Worm (Caenorhabditis elegans) whole organism, young adult: ENCODE data around the gene catp-6.

ENCODE experiments used
- B0336.3 ChIP-seq: fragments of 200-800 bp; sonication (Bioruptor generic); IDR thresholded peaks from 2 replicates; pipeline ENCODE4 v1.3.6; 2022; ENCODE audit warnings: missing genetic modification characterization, missing compliant biosample characterization
- D2030.7 ChIP-seq: fragments of 200-800 bp; sonication (Bioruptor generic); IDR thresholded peaks from 2 replicates; pipeline ENCODE4 v1.3.6; 2022; ENCODE audit warnings: missing genetic modification reagents, missing genetic modification characterization, missing compliant biosample characterization
- F55B11.4 ChIP-seq: sonication (generic microtip); optimal IDR thresholded peaks from 2 replicates; lab custom pipeline; 2016; ENCODE audit warnings: missing compliant biosample characterization, missing genetic modification characterization, borderline replicate concordance; ENCODE audit not compliant: insufficient read depth
- K12H6.12 ChIP-seq: fragments of 200-800 bp; sonication (Bioruptor generic); optimal IDR thresholded peaks from 2 replicates; lab custom pipeline; 2018; ENCODE audit warnings: mild to moderate bottlenecking, missing genetic modification characterization, missing compliant biosample characterization
- aptf-3 ChIP-seq: fragments of 200-800 bp; sonication (Bioruptor generic); IDR thresholded peaks from 2 replicates; pipeline ENCODE4 v1.3.6; 2022; ENCODE audit warnings: missing genetic modification characterization, missing compliant biosample characterization
- ccch-3 ChIP-seq: fragments of 200-800 bp; sonication (Bioruptor generic); optimal IDR thresholded peaks from 2 replicates; lab custom pipeline; 2018; ENCODE audit warnings: mild to moderate bottlenecking, missing genetic modification characterization, missing compliant biosample characterization
- ceh-27 ChIP-seq: fragments of 200-800 bp; sonication (Bioruptor generic); optimal IDR thresholded peaks from 2 replicates; lab custom pipeline; 2018; ENCODE audit warnings: mild to moderate bottlenecking, missing genetic modification characterization, moderate library complexity, missing compliant biosample characterization
- dpl-1 ChIP-seq: fragments of 150-350 bp; optimal IDR thresholded peaks from 2 replicates; lab custom pipeline; 2014; ENCODE audit warnings: missing biosample characterization, missing genetic modification reagents, missing genetic modification characterization
- hsf-1 ChIP-seq: fragments of 200-800 bp; sonication (Bioruptor generic); IDR thresholded peaks from 2 replicates; pipeline ENCODE4 v1.3.6; 2022; ENCODE audit warnings: missing genetic modification reagents, missing genetic modification characterization, missing compliant biosample characterization
- lag-1 ChIP-seq: fragments of 200-800 bp; sonication (Bioruptor generic); IDR thresholded peaks from 2 replicates; pipeline ENCODE4 v1.3.6; 2022; ENCODE audit warnings: missing genetic modification reagents, missing genetic modification characterization, missing compliant biosample characterization
- let-526 ChIP-seq: fragments of 200-800 bp; sonication (Bioruptor generic); IDR thresholded peaks from 2 replicates; pipeline ENCODE4 v1.3.6; 2022; ENCODE audit warnings: missing genetic modification reagents, missing genetic modification characterization, missing compliant biosample characterization
- nfya-2 ChIP-seq: fragments of 200-800 bp; sonication (Bioruptor generic); IDR thresholded peaks from 2 replicates; pipeline ENCODE4 v1.3.6; 2022; ENCODE audit warnings: missing genetic modification reagents, missing genetic modification characterization, missing compliant biosample characterization
- xnd-1 ChIP-seq: sonication (generic microtip); optimal IDR thresholded peaks from 2 replicates; lab custom pipeline; 2016; ENCODE audit warnings: missing genotype, missing genetic modification reagents, missing genetic modification characterization, missing compliant biosample characterization
- ztf-6 ChIP-seq: fragments of 200-800 bp; sonication (Bioruptor generic); IDR thresholded peaks from 2 replicates; pipeline ENCODE4 v1.3.6; 2022; ENCODE audit warnings: missing genetic modification reagents, missing genetic modification characterization, missing compliant biosample characterization

DNA sequence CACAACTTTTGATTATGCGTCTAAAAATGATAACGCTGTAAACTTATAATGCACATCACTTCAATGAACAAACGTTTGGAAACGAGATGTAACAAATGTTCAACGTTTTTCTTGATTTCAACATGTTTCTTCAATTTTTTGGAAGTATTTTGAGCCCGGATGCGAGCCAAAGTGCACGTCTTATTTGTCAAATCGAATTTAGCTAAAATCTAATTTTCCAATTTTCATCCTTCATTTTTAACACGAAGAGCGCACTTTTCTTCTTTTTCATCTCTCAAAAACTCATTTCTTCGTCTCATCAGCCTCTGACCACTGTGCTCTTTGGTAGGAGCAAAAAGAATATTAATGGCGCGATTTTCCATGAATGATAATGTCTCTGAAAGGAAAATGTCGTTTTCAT is 26.1 kb downstream of the catp-6 start:
- TF ChIP-seq ztf-6 (no peak), ccch-3 (GFP tag; lab: Kevin White, UChicago) (no peak), aptf-3 (no peak), xnd-1 (tag; lab: Kevin White, UChicago) (no peak), let-526 (GFP tag; lab: Robert Waterston, UW) (no peak), K12H6.12 (tag; lab: Kevin White, UChicago) (no peak), D2030.7 (no peak), dpl-1 (GFP tag; lab: Kevin White, UChicago) (no peak), nfya-2 (GFP tag; lab: Robert Waterston, UW) (no peak), B0336.3 (no peak), lag-1 (GFP tag; lab: Robert Waterston, UW) (no peak), hsf-1 (no peak), ceh-27 (GFP tag; lab: Kevin White, UChicago) (no peak), F55B11.4 (tag; lab: Kevin White, UChicago) (no peak)
